Worm (Caenorhabditis elegans) whole organism, young adult: ENCODE measurements around the gene F35G12.12.

Experiments used
- B0035.1 ChIP-seq: sonication (generic microtip); optimal IDR thresholded peaks from 2 replicates; lab custom pipeline; 2016; ENCODE audit warnings: missing genetic modification characterization, mild to moderate bottlenecking, missing compliant biosample characterization, missing genotype, missing genetic modification reagents
- F10E7.11 ChIP-seq: sonication (generic microtip); optimal IDR thresholded peaks from 2 replicates; lab custom pipeline; 2017; ENCODE audit warnings: mild to moderate bottlenecking, missing genetic modification characterization, moderate library complexity, missing compliant biosample characterization
- F39B2.1 ChIP-seq: fragments of 200-800 bp; sonication (Bioruptor generic); IDR thresholded peaks from 2 replicates; pipeline ENCODE4 v1.3.6; 2022; ENCODE audit warnings: missing genetic modification reagents, missing genetic modification characterization, missing compliant biosample characterization
- F49E8.2 ChIP-seq: sonication (generic microtip); optimal IDR thresholded peaks from 3 replicates; lab custom pipeline; 2017; ENCODE audit warnings: missing genetic modification characterization, mild to moderate bottlenecking, missing compliant biosample characterization, antibody characterized with exemption, moderate library complexity; ENCODE audit not compliant: insufficient read depth
- attf-5 ChIP-seq: fragments of 200-800 bp; sonication (Bioruptor generic); optimal IDR thresholded peaks from 2 replicates; lab custom pipeline; 2018; ENCODE audit warnings: mild to moderate bottlenecking, missing genetic modification characterization, missing compliant biosample characterization
- attf-6 ChIP-seq: fragments of 200-800 bp; sonication (Bioruptor generic); IDR thresholded peaks from 2 replicates; pipeline ENCODE4 v1.3.6; 2022; ENCODE audit warnings: missing genetic modification reagents, missing genetic modification characterization, missing compliant biosample characterization
- bed-1 ChIP-seq: fragments of 200-800 bp; sonication (Bioruptor generic); IDR thresholded peaks from 2 replicates; pipeline ENCODE4 v1.3.6; 2022; ENCODE audit warnings: missing genetic modification reagents, missing genetic modification characterization, missing compliant biosample characterization
- ccch-3 ChIP-seq: fragments of 200-800 bp; sonication (Bioruptor generic); optimal IDR thresholded peaks from 2 replicates; lab custom pipeline; 2018; ENCODE audit warnings: mild to moderate bottlenecking, missing genetic modification characterization, missing compliant biosample characterization
- cebp-1 ChIP-seq, 2 experiments: fragments of 200-800 bp in 1 of 2; sonication (Bioruptor generic) in 1 of 2; sonication (generic microtip) in 1 of 2; IDR thresholded peaks in 1 of 2; optimal IDR thresholded peaks in 1 of 2; 2 replicates each; pipeline versions ENCODE4 v1.3.6 to Lab custom; 2017 to 2022; ENCODE audit warnings: missing compliant biosample characterization in 2 of 2, missing genetic modification characterization in 2 of 2, mild to moderate bottlenecking in 1 of 2, missing genetic modification reagents in 1 of 2, moderate library complexity in 1 of 2
- ceh-100 ChIP-seq: fragments of 200-800 bp; sonication (Bioruptor generic); IDR thresholded peaks from 2 replicates; pipeline ENCODE4 v1.3.6; 2022; ENCODE audit warnings: missing genetic modification reagents, missing genetic modification characterization, missing compliant biosample characterization
- egl-18 ChIP-seq: fragments of 200-800 bp; sonication (Bioruptor generic); IDR thresholded peaks from 2 replicates; pipeline ENCODE4 v1.3.6; 2022; ENCODE audit warnings: missing genetic modification reagents, missing genetic modification characterization, missing compliant biosample characterization
- egl-44 ChIP-seq: fragments of 200-800 bp; sonication (Bioruptor generic); IDR thresholded peaks from 2 replicates; pipeline ENCODE4 v1.3.6; 2022; ENCODE audit warnings: missing genetic modification reagents, missing genetic modification characterization, missing compliant biosample characterization
- hmg-20 ChIP-seq: fragments of 200-800 bp; sonication (Bioruptor generic); IDR thresholded peaks from 2 replicates; pipeline ENCODE4 v1.3.6; 2022; ENCODE audit warnings: missing genetic modification reagents, missing genetic modification characterization, missing compliant biosample characterization
- hrde-1 ChIP-seq: sonication (generic microtip); optimal IDR thresholded peaks from 2 replicates; lab custom pipeline; 2016; ENCODE audit warnings: missing genetic modification characterization, mild to moderate bottlenecking, missing compliant biosample characterization, moderate library complexity, missing genotype, missing genetic modification reagents, borderline replicate concordance
- lag-1 ChIP-seq: fragments of 200-800 bp; sonication (Bioruptor generic); IDR thresholded peaks from 2 replicates; pipeline ENCODE4 v1.3.6; 2022; ENCODE audit warnings: missing genetic modification reagents, missing genetic modification characterization, missing compliant biosample characterization
- lin-26 ChIP-seq: fragments of 200-800 bp; sonication (Bioruptor generic); IDR thresholded peaks from 2 replicates; pipeline ENCODE4 v1.3.6; 2022; ENCODE audit warnings: missing genetic modification reagents, missing genetic modification characterization, missing compliant biosample characterization
- lin-35 ChIP-seq, 3 experiments: fragments of 150-350 bp in 2 of 3; sonication (generic microtip) in 1 of 3; optimal IDR thresholded peaks; 2 replicates each; lab custom pipeline; 2014 to 2018; ENCODE audit warnings: missing biosample characterization in 3 of 3, missing genetic modification characterization in 3 of 3, missing genetic modification reagents in 3 of 3
- lsl-1 ChIP-seq: fragments of 200-800 bp; sonication (Bioruptor generic); optimal IDR thresholded peaks from 2 replicates; lab custom pipeline; 2018; ENCODE audit warnings: mild to moderate bottlenecking, missing genetic modification characterization, moderate library complexity, missing compliant biosample characterization
- madf-3 ChIP-seq: fragments of 200-800 bp; sonication (Bioruptor generic); IDR thresholded peaks from 2 replicates; pipeline ENCODE4 v1.3.6; 2022; ENCODE audit warnings: missing genetic modification reagents, missing genetic modification characterization, missing compliant biosample characterization
- madf-6 ChIP-seq: fragments of 200-800 bp; sonication (Bioruptor generic); IDR thresholded peaks from 2 replicates; pipeline ENCODE4 v1.3.6; 2022; ENCODE audit warnings: missing genetic modification reagents, missing genetic modification characterization, missing compliant biosample characterization
- madf-8 ChIP-seq: fragments of 200-800 bp; sonication (Bioruptor generic); conservative IDR thresholded peaks from 2 replicates; pipeline ENCODE4 v1.3.6; 2022; ENCODE audit warnings: missing genetic modification reagents, missing genetic modification characterization, missing compliant biosample characterization
- mcd-1 ChIP-seq: fragments of 200-800 bp; sonication (Bioruptor generic); IDR thresholded peaks from 2 replicates; pipeline ENCODE4 v1.3.6; 2022; ENCODE audit warnings: missing genetic modification reagents, missing genetic modification characterization, missing compliant biosample characterization
- nhr-90 ChIP-seq: sonication (generic microtip); optimal IDR thresholded peaks from 2 replicates; lab custom pipeline; 2016; ENCODE audit warnings: missing genotype, mild to moderate bottlenecking, missing genetic modification characterization, missing compliant biosample characterization
- pbrm-1 ChIP-seq: fragments of 200-800 bp; sonication (Bioruptor generic); IDR thresholded peaks from 2 replicates; pipeline ENCODE4 v1.3.6; 2022; ENCODE audit warnings: missing genetic modification reagents, missing genetic modification characterization, missing compliant biosample characterization
- rcor-1 ChIP-seq: fragments of 200-800 bp; sonication (Bioruptor generic); IDR thresholded peaks from 2 replicates; pipeline ENCODE4 v1.3.6; 2022; ENCODE audit warnings: missing genetic modification reagents, missing genetic modification characterization, missing compliant biosample characterization
- rec-8 ChIP-seq, 2 experiments: sonication (generic microtip); optimal IDR thresholded peaks; 2 replicates each; lab custom pipeline; 2016; ENCODE audit warnings: mild to moderate bottlenecking in 2 of 2, missing genetic modification characterization in 2 of 2, missing genetic modification reagents in 2 of 2, missing genotype in 2 of 2, missing biosample characterization in 1 of 2, missing compliant biosample characterization in 1 of 2, moderate library complexity in 1 of 2
- snpc-1.1 ChIP-seq: sonication (generic microtip); optimal IDR thresholded peaks from 2 replicates; lab custom pipeline; 2017; ENCODE audit warnings: missing genetic modification characterization, mild to moderate bottlenecking, missing compliant biosample characterization, antibody characterized with exemption, moderate library complexity, missing genotype, missing genetic modification reagents; ENCODE audit not compliant: insufficient read depth
- tbp1 ChIP-seq: fragments of 200-800 bp; sonication (Bioruptor generic); optimal IDR thresholded peaks from 2 replicates; lab custom pipeline; 2018; ENCODE audit warnings: mild to moderate bottlenecking, missing genetic modification characterization, missing compliant biosample characterization
- ztf-22 ChIP-seq: fragments of 200-800 bp; sonication (Bioruptor generic); optimal IDR thresholded peaks from 2 replicates; lab custom pipeline; 2018; ENCODE audit warnings: mild to moderate bottlenecking, missing genetic modification characterization, moderate library complexity, missing compliant biosample characterization

F35G12.12 gene

DNA sequence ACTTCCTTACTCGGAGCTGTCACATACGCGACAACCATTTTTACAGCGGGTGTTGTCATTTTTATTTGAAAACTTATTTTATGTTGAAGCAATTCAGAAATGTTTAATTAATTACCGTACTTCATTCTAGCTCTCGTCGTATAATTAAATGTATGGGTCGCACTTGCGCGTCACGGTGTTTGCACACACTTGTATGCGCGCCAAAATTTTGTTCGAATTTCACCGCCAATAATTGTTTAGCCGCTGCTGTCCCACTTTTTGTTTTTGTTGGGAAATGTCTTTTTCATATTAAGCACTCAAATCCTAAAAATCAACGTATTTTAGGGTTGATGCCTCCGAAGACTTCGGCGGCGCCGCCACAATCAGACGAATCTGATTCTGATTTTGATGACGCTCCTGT lies 5.6 kb downstream of the F35G12.12 start, which contains the start of the genes F35G12.7 and smc-4 (continued):
- TF ChIP-seq lag-1 (GFP tag; lab: Robert Waterston, UW) (no peak), snpc-1.1 (peak; percentile 21), F39B2.1 (no peak)

- TF ChIP-seq lsl-1 (GFP tag; lab: Kevin White, UChicago), result no peak
- 0 out of 2 replicates have a peak, but pooled peaks have one; percentile 30 for TF ChIP-seq attf-6 (GFP tag; lab: Robert Waterston, UW)
- peak; percentile 61 for TF ChIP-seq F49E8.2 (tag; lab: Kevin White, UChicago)
- no peak for TF ChIP-seq cebp-1 (GFP tag; IDR thresholded peaks at IDR 0.05; lab: Robert Waterston, UW)
- TF ChIP-seq cebp-1 (tag; optimal IDR thresholded peaks at IDR 0.05; lab: Kevin White, UChicago), result no peak
- no peak for TF ChIP-seq rec-8 (tag; optimal IDR thresholded peaks at IDR 0.05; lab: Kevin White, UChicago)
- TF ChIP-seq madf-3 (GFP tag; lab: Robert Waterston, UW), result 0 out of 2 replicates have a peak, but pooled peaks have one; percentile 59
- no peak for TF ChIP-seq F10E7.11 (tag; lab: Kevin White, UChicago)
- TF ChIP-seq mcd-1 (GFP tag; lab: Robert Waterston, UW), result no peak
- peak; percentile 35; the same call in 1 of the 2 replicates for TF ChIP-seq madf-6 (GFP tag; lab: Robert Waterston, UW)
- no peak for TF ChIP-seq hrde-1 (tag; lab: Kevin White, UChicago)
- no peak for TF ChIP-seq ztf-22 (GFP tag; lab: Kevin White, UChicago)
- no peak for TF ChIP-seq madf-8 (GFP tag; lab: Robert Waterston, UW)
- TF ChIP-seq lin-35 (GFP tag; optimal IDR thresholded peaks at IDR 0.05; lab: Kevin White, UChicago), result peak in 1 of 3 experiments; percentile 21
- no peak for TF ChIP-seq tbp1 (GFP tag; lab: Kevin White, UChicago)
- TF ChIP-seq ceh-100 (GFP tag; lab: Robert Waterston, UW), result no peak
- TF ChIP-seq ccch-3, result no peak
- no peak for TF ChIP-seq bed-1 (GFP tag; lab: Robert Waterston, UW)
- 0 out of 2 replicates have a peak, but pooled peaks have one; percentile 6 for TF ChIP-seq rcor-1 (GFP tag; lab: Robert Waterston, UW)
- TF ChIP-seq, all 124 proteins: peak for 6
Observed at ce11 chrIII:4593098-4593697, 11.6 kb downstream of the F35G12.12 start, which contains the start of gene erh-2. Gene erh-2, plus strand, starts transcription at chrIII:4593231.

DNA sequence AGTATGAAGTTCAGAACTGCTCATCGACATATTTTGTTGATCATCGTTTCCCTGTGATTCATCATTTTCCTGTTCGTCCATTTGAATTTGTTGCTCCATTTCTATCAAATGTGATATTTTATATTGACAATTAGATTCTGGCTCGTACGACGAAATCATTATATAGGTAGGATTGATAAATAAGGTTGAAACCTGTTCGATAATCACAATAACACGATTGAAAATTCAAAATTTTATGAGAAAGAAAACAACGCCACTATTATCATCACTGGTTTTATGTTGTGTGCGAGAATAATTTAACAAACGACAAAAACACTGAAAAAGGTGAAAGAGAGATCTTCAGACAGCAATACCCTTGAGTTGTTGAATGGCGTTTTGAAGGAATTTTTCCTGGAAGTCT lies 12.7 kb downstream of the F35G12.12 start, which contains the start of gene apc-11:
TSS of gene apc-11 (minus strand) at position 101 of the 400 bp plus-strand sequence.
- no peak for TF ChIP-seq egl-44 (GFP tag; lab: Robert Waterston, UW)
- TF ChIP-seq hmg-20 (GFP tag; lab: Robert Waterston, UW), result no peak
- no peak for TF ChIP-seq pbrm-1
- no peak for TF ChIP-seq B0035.1 (tag; lab: Kevin White, UChicago)
- no peak for TF ChIP-seq nhr-90 (tag; lab: Kevin White, UChicago)
- no peak for TF ChIP-seq egl-18 (GFP tag; lab: Robert Waterston, UW)

DNA sequence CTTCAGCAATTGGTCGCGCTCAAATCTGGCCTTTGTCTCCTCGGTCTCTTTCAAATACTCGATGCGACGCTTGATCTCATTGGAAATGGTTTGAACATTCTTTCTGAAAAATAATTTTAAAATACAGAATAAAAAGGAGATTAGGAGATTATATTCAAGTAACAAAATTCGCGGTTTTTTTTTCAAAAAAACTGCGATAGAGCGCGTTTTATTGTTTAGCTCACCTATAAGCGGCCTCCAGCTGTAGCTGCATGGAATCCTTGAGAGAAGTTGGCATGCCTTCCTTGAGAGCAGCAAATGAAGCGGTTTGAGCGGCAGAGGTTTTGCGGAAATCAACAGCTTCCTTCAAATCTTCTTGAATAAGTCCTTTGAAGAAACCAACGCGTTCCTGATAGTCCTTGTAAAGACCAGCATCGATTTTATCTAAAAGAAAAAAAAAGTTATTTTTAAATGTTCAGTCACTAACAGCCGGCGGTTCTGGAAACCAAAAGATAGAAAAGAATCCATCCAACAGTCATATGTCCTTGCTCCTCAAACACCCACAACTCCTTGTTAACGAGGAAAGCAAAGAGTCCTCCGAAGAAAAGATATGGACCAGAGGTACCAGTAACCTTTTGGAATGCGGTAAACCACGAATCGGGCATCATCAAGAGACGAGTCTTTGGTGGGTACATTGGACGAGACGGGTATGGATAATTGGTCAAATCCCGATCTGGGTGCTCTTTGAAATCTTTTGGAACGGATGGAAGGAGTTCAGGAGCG lies 13.3 kb downstream of the F35G12.12 start:
- TF ChIP-seq attf-5 (no peak), lin-26 (GFP tag; lab: Robert Waterston, UW) (0 out of 2 replicates have a peak, but pooled peaks have one; percentile 43)
